Worm (Caenorhabditis elegans) whole organism, L4/young adult: ENCODE results near the gene msrp-5.

Experiments
- W03F9.2 ChIP-seq: fragments of 150-350 bp; optimal IDR thresholded peaks from 2 replicates; lab custom pipeline; 2014; ENCODE audit warnings: missing biosample characterization, missing genetic modification characterization
- dao-5 ChIP-seq: sonication (generic microtip); optimal IDR thresholded peaks from 2 replicates; lab custom pipeline; 2016; ENCODE audit warnings: missing genotype, missing genetic modification characterization, moderate library complexity, missing compliant biosample characterization
- him-1 ChIP-seq: sonication (generic microtip); optimal IDR thresholded peaks from 2 replicates; lab custom pipeline; 2016; ENCODE audit warnings: missing genotype, missing genetic modification reagents, missing genetic modification characterization, missing compliant biosample characterization

DNA sequence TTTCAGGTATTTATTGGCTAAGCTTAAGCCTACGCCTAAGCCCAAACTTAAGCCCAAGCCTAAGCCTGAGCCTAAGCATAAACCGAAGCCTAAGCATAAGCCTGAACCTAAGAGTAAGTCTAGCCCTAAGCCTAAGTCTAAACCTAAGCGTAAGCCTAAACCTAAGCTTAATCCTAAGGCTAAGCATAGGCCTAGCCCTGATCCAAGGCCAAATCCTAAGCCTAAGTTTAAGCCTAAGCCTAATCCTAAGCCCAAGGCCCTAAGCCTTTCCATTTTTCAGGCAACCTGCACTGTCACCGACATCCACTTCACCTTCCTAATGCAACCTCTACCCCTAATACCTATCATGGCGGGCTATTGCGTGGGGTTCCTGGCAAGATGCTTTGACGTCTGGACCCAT, 5.7 kb upstream of the msrp-5 start:
- no peak for TF ChIP-seq dao-5
- TF ChIP-seq him-1 (tag; lab: Kevin White, UChicago): no peak
- TF ChIP-seq W03F9.2 (tag; lab: Kevin White, UChicago): no peak
